Worm (Caenorhabditis elegans): ENCODE measurements around the gene nspb-2.
A peak's percentile ranks its signal among the peaks of the same experiment; 100 is the strongest.

Gene nspb-2

DNA sequence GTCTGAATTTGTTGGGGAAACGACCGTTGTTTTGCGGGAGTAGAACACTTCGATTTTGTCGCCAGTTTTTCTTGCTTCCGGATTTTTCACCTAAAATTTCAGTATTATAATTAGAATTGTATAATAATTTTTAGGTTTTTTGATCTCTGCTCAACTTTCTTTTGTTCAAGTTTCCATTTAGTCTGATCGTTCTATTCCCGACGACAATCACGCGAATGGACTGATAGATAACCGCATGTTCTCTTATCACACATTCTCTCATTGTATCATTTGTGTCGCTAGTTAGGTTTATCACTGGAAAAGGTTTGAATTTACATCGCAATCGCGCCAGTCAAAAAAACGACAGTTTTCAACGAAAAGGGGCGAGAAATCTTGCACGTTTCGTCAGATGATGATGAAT lies 36.6 kb upstream of the nspb-2 start:
- TF ChIP-seq R02D3.7 (tag; optimal IDR thresholded peaks at IDR 0.05) (no peak), tag-97 (GFP tag; IDR thresholded peaks at IDR 0.05) (no peak), ztf-7 (tag; optimal IDR thresholded peaks at IDR 0.05) (peak; percentile 48), nhr-77 (tag; optimal IDR thresholded peaks at IDR 0.05) (peak; percentile 59), zip-2 (tag; optimal IDR thresholded peaks at IDR 0.05) (no peak), nhr-28 (tag; optimal IDR thresholded peaks at IDR 0.05) (peak; percentile 91), lir-3 (tag; optimal IDR thresholded peaks at IDR 0.05) (no peak), nhr-25 (tag; optimal IDR thresholded peaks at IDR 0.05; ENCODE audit: borderline replicate concordance, insufficient read depth) (no peak), hlh-11 (tag; optimal IDR thresholded peaks at IDR 0.05) (peak; percentile 83), lim-7 (GFP tag; IDR thresholded peaks at IDR 0.05) (no peak), mxl-3 (GFP tag; optimal IDR thresholded peaks at IDR 0.05) (peak; percentile 74), ztf-11 (tag; optimal IDR thresholded peaks at IDR 0.05) (no peak), lin-39 (tag; optimal IDR thresholded peaks at IDR 0.05) (no peak), unc-130 (GFP tag; optimal IDR thresholded peaks at IDR 0.05) (no peak), pha-4 (GFP tag; IDR thresholded peaks at IDR 0.05) (peak; percentile 42; the same call in 1 of the 2 replicates), pha-4 (tag; optimal IDR thresholded peaks at IDR 0.05) (no peak), php-3 (GFP tag; IDR thresholded peaks at IDR 0.05) (peak; percentile 61), F37D6.2 (tag; optimal IDR thresholded peaks at IDR 0.05) (no peak), snpc-1.2 (GFP tag; IDR thresholded peaks at IDR 0.05) (no peak), pqm-1 (tag; optimal IDR thresholded peaks at IDR 0.05) (peak; percentile 95), mes-2 (tag; optimal IDR thresholded peaks at IDR 0.05; ENCODE audit: poor library complexity, severe bottlenecking) (peak; percentile 66), skn-1 (tag; optimal IDR thresholded peaks at IDR 0.05) (peak; percentile 5), nhr-102 (tag; optimal IDR thresholded peaks at IDR 0.05) (peak; percentile 3), nhr-10 (tag; optimal IDR thresholded peaks at IDR 0.05) (peak; percentile 54), ces-1 (GFP tag; optimal IDR thresholded peaks at IDR 0.05) (no peak), hlh-30 (tag; optimal IDR thresholded peaks at IDR 0.05; ENCODE audit: insufficient read depth) (peak; percentile 79), aha-1 (tag) (no peak), tra-1 (GFP tag; IDR thresholded peaks at IDR 0.05) (0 out of 2 replicates have a peak, but pooled peaks have one; percentile 14), lin-1 (GFP tag; IDR thresholded peaks at IDR 0.05) (peak; percentile 50; the same call in 1 of the 2 replicates), mdl-1 (tag; optimal IDR thresholded peaks at IDR 0.05) (peak in 1 of 2 experiments; percentile 56), dmd-6 (GFP tag; IDR thresholded peaks at IDR 0.05) (peak; percentile 84), F26F4.8 (GFP tag; conservative IDR thresholded peaks at IDR 0.05) (no peak), nhr-48 (tag; optimal IDR thresholded peaks at IDR 0.05) (peak; percentile 26), dve-1 (tag; optimal IDR thresholded peaks at IDR 0.05; ENCODE audit: insufficient read depth) (peak; percentile 88), daf-16 (GFP tag; optimal IDR thresholded peaks at IDR 0.05) (no peak), daf-16 (tag; optimal IDR thresholded peaks at IDR 0.05) (peak; percentile 66), nhr-6 (tag; optimal IDR thresholded peaks at IDR 0.05) (no peak)

DNA sequence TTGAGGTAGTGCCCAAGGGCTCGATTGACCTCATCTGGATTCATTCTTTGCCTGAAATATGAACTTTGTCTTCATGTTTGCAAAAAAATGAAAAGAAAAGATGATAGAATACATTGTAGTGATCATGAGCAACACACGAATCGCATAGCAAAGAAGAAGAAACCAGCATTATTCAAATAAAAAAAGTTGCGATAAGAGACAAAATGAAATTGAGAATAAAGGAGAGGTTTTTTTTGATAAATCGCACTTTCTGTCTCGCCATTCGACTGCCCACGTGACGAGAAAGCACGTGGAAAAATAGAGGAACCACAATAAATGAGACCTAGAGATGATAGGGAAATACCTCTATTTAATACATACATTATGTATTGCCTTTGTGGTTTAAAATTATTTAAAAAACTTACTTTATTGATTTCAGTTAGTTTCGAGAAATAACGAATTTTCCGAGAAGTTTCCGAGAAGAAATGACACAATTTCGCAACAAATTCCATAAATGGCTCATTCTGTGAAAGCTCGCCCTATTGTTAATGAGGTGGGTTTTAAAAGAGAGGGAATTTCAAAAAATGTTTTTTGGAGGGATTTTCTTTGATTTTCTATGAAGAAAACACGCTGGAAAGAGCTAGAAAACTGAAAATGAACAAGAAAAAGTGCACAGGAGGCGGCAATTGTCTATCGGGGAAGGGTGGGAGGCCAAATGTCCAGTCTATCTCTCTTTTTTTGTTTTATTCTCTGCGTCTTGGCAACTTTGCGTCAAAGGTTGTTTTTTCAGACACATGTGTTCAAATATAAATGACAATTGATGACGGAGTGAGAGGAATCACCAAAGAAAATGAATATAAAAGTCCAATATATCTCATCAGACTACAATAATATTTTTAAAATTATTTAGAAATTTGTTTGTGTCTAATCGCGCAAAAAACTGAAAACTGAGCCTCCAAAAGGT lies 35.8 kb upstream of the nspb-2 start, which contains the start of gene paqr-1:
TSS of gene paqr-1 (minus strand) at position 51 of the 943 bp plus-strand sequence.
- TF ChIP-seq unc-62 (GFP tag; optimal IDR thresholded peaks at IDR 0.05 in 1 of 2) (peak in 1 of 2 experiments; percentile 9), unc-62 (tag; optimal IDR thresholded peaks at IDR 0.05) (no peak), hlh-11 (tag; optimal IDR thresholded peaks at IDR 0.05) (peak; percentile 21), mdl-1 (tag; optimal IDR thresholded peaks at IDR 0.05) (peak in 1 of 2 experiments; percentile 74), hmg-1.1 (GFP tag; IDR thresholded peaks at IDR 0.05) (0 out of 2 replicates have a peak, but pooled peaks have one; percentile 19), dpl-1 (GFP tag; optimal IDR thresholded peaks at IDR 0.05) (peak; percentile 72), lin-38 (GFP tag; IDR thresholded peaks at IDR 0.05) (0 out of 2 replicates have a peak, but pooled peaks have one; percentile 22), dve-1 (tag; optimal IDR thresholded peaks at IDR 0.05; ENCODE audit: insufficient read depth) (peak; percentile 56), hlh-30 (tag; optimal IDR thresholded peaks at IDR 0.05; ENCODE audit: insufficient read depth) (peak; percentile 82), dmd-6 (GFP tag; IDR thresholded peaks at IDR 0.05) (peak; percentile 58), ceh-20 (GFP tag; IDR thresholded peaks at IDR 0.05) (no peak), daf-16 (GFP tag; optimal IDR thresholded peaks at IDR 0.05) (peak in 1 of 2 experiments; percentile 7), daf-16 (tag; optimal IDR thresholded peaks at IDR 0.05) (peak; percentile 55), mxl-3 (GFP tag; optimal IDR thresholded peaks at IDR 0.05) (peak; percentile 49), mes-2 (tag; optimal IDR thresholded peaks at IDR 0.05; ENCODE audit: poor library complexity, severe bottlenecking) (peak; percentile 23), Y75B8A.6 (GFP tag; IDR thresholded peaks at IDR 0.05) (no peak), nhr-237 (tag; optimal IDR thresholded peaks at IDR 0.05) (no peak), nhr-25 (tag; optimal IDR thresholded peaks at IDR 0.05; ENCODE audit: borderline replicate concordance, insufficient read depth) (no peak), snpc-1.2 (GFP tag; IDR thresholded peaks at IDR 0.05) (no peak), mep-1 (tag; optimal IDR thresholded peaks at IDR 0.05) (peak; percentile 34), lin-1 (GFP tag; IDR thresholded peaks at IDR 0.05) (no peak), nhr-76 (tag; optimal IDR thresholded peaks at IDR 0.05) (no peak)
